Fruit fly (Drosophila melanogaster) whole organism, embryonic: Measurements from ENCODE around the gene CG9395.

Experiments used
- Adf1 ChIP-seq: fragments of 200-800 bp; sonication (Bioruptor generic); IDR thresholded peaks from 2 replicates; pipeline ENCODE4 v1.3.6; 2022; ENCODE audit warnings: missing biosample characterization, missing genetic modification characterization
- BEAF-32 ChIP-seq: fragments of 200-800 bp; sonication (Bioruptor generic); optimal IDR thresholded peaks from 3 replicates; lab custom pipeline; 2017; ENCODE audit warnings: missing biosample characterization, missing genetic modification characterization, mild to moderate bottlenecking, moderate library complexity, missing genetic modification reagents
- Bgb ChIP-seq: fragments of 200-800 bp; sonication (Bioruptor generic); IDR thresholded peaks from 2 replicates; pipeline ENCODE4 v1.3.6; 2022; ENCODE audit warnings: missing biosample characterization, missing genetic modification characterization; ENCODE audit not compliant: partially characterized antibody
- CG12104 ChIP-seq: fragments of 200-800 bp; sonication (Bioruptor generic); optimal IDR thresholded peaks from 3 replicates; lab custom pipeline; 2016; ENCODE audit warnings: missing biosample characterization, missing genetic modification characterization
- CG12299 ChIP-seq: fragments of 200-800 bp; sonication (Bioruptor generic); optimal IDR thresholded peaks from 2 replicates; lab custom pipeline; 2018; ENCODE audit warnings: missing biosample characterization, mild to moderate bottlenecking, missing genetic modification characterization
- CG14710 ChIP-seq: fragments of 200-800 bp; sonication (Bioruptor generic); optimal IDR thresholded peaks from 3 replicates; lab custom pipeline; 2019; ENCODE audit warnings: missing biosample characterization, mild to moderate bottlenecking, missing genetic modification characterization, moderate library complexity
- CG17328 ChIP-seq: fragments of 200-800 bp; sonication (Bioruptor generic); IDR thresholded peaks from 2 replicates; pipeline ENCODE4 v1.3.6; 2022; ENCODE audit warnings: missing biosample characterization, missing genetic modification characterization
- CG1832 ChIP-seq: fragments of 200-800 bp; sonication (Bioruptor generic); optimal IDR thresholded peaks from 2 replicates; lab custom pipeline; 2017; ENCODE audit warnings: missing biosample characterization, mild to moderate bottlenecking, missing genetic modification characterization, inconsistent platforms
- CG2116 ChIP-seq: fragments of 200-800 bp; sonication (Bioruptor generic); optimal IDR thresholded peaks from 3 replicates; lab custom pipeline; 2018; ENCODE audit warnings: missing biosample characterization, mild to moderate bottlenecking, missing genetic modification characterization
- CG2129 ChIP-seq: fragments of 200-800 bp; sonication (Bioruptor generic); IDR thresholded peaks from 2 replicates; pipeline ENCODE4 v1.3.6; 2022; ENCODE audit warnings: missing biosample characterization, missing genetic modification characterization; ENCODE audit not compliant: partially characterized antibody
- CG30020 ChIP-seq: fragments of 200-800 bp; optimal IDR thresholded peaks from 2 replicates; lab custom pipeline; 2019; ENCODE audit warnings: missing biosample characterization, mild to moderate bottlenecking, missing genetic modification characterization, moderate library complexity
- CG31388 ChIP-seq: fragments of 200-800 bp; sonication (Bioruptor generic); optimal IDR thresholded peaks from 2 replicates; lab custom pipeline; 2016; ENCODE audit warnings: missing biosample characterization, missing genetic modification characterization
- CG33213 ChIP-seq: fragments of 200-800 bp; sonication (Bioruptor generic); optimal IDR thresholded peaks from 3 replicates; lab custom pipeline; 2016; ENCODE audit warnings: missing biosample characterization, missing genetic modification characterization
- CG4282 ChIP-seq: fragments of 200-800 bp; sonication (Bioruptor generic); optimal IDR thresholded peaks from 2 replicates; lab custom pipeline; 2016; ENCODE audit warnings: missing biosample characterization, missing genetic modification characterization
- CG4360 ChIP-seq: fragments of 200-800 bp; sonication (Bioruptor generic); IDR thresholded peaks from 2 replicates; pipeline ENCODE4 v1.3.6; 2022; ENCODE audit warnings: missing biosample characterization, missing genetic modification characterization
- CG6683 ChIP-seq: fragments of 200-800 bp; sonication (Bioruptor generic); optimal IDR thresholded peaks from 2 replicates; lab custom pipeline; 2017; ENCODE audit warnings: missing biosample characterization, mild to moderate bottlenecking, missing genetic modification characterization, missing genetic modification reagents
- CG7271 ChIP-seq: fragments of 200-800 bp; sonication (Bioruptor generic); optimal IDR thresholded peaks from 2 replicates; lab custom pipeline; 2018; ENCODE audit warnings: missing biosample characterization, mild to moderate bottlenecking, missing genetic modification characterization, moderate library complexity
- CG7745 ChIP-seq: fragments of 200-800 bp; sonication (Bioruptor generic); optimal IDR thresholded peaks from 2 replicates; lab custom pipeline; 2018; ENCODE audit warnings: missing biosample characterization, mild to moderate bottlenecking, missing genetic modification characterization, moderate library complexity
- CG7987 ChIP-seq: fragments of 200-800 bp; sonication (Bioruptor generic); optimal IDR thresholded peaks from 2 replicates; lab custom pipeline; 2018; ENCODE audit warnings: missing biosample characterization, mild to moderate bottlenecking, missing genetic modification characterization, moderate library complexity
- CG8290 ChIP-seq, 3 experiments: fragments of 200-800 bp; sonication (Bioruptor generic); optimal IDR thresholded peaks; 2 replicates each; lab custom pipeline; 2016 to 2019; ENCODE audit warnings: missing biosample characterization in 3 of 3, missing genetic modification characterization in 3 of 3, mild to moderate bottlenecking in 2 of 3, moderate library complexity in 1 of 3
- GATAe ChIP-seq: fragments of 200-800 bp; sonication (Bioruptor generic); conservative IDR thresholded peaks from 2 replicates; pipeline ENCODE4 v1.3.6; 2022; ENCODE audit warnings: missing biosample characterization, missing genetic modification characterization
- Hmx ChIP-seq: fragments of 200-800 bp; sonication (Bioruptor generic); optimal IDR thresholded peaks from 2 replicates; lab custom pipeline; 2016; ENCODE audit warnings: missing biosample characterization, missing genetic modification characterization
- Kr ChIP-seq: fragments of 200-800 bp; sonication (Bioruptor generic); optimal IDR thresholded peaks from 2 replicates; lab custom pipeline; 2017; ENCODE audit warnings: missing biosample characterization, mild to moderate bottlenecking, missing genetic modification characterization
- PHDP ChIP-seq: fragments of 200-800 bp; sonication (Bioruptor generic); optimal IDR thresholded peaks from 3 replicates; lab custom pipeline; 2018; ENCODE audit warnings: missing biosample characterization, mild to moderate bottlenecking, missing genetic modification characterization, moderate library complexity
- Pdp1 ChIP-seq, 2 experiments: fragments of 200-800 bp; sonication (Bioruptor generic); optimal IDR thresholded peaks; 3 replicates each; lab custom pipeline; 2016; ENCODE audit warnings: missing biosample characterization in 2 of 2, missing genetic modification characterization in 2 of 2, mild to moderate bottlenecking in 1 of 2, moderate library complexity in 1 of 2
- Ssrp ChIP-seq: fragments of 200-800 bp; sonication (Bioruptor generic); optimal IDR thresholded peaks from 2 replicates; lab custom pipeline; 2018; ENCODE audit warnings: missing biosample characterization, mild to moderate bottlenecking, missing genetic modification characterization, moderate library complexity
- Xbp1 ChIP-seq: fragments of 200-800 bp; sonication (Bioruptor generic); optimal IDR thresholded peaks from 3 replicates; lab custom pipeline; 2016; ENCODE audit warnings: missing biosample characterization, mild to moderate bottlenecking, missing genetic modification characterization
- br ChIP-seq: fragments of >200 bp; optimal IDR thresholded peaks from 2 replicates; lab custom pipeline; 2017
- btn ChIP-seq: fragments of 200-800 bp; sonication (Bioruptor generic); optimal IDR thresholded peaks from 2 replicates; lab custom pipeline; 2016; ENCODE audit warnings: missing biosample characterization, missing genetic modification characterization
- dati ChIP-seq: fragments of 200-800 bp; sonication (Bioruptor generic); IDR thresholded peaks from 2 replicates; pipeline ENCODE4 v1.3.6; 2022; ENCODE audit warnings: missing biosample characterization, missing genetic modification characterization
- dmrt99B ChIP-seq: fragments of 200-800 bp; sonication (Bioruptor generic); optimal IDR thresholded peaks from 2 replicates; lab custom pipeline; 2018; ENCODE audit warnings: missing biosample characterization, mild to moderate bottlenecking, missing genetic modification characterization, moderate library complexity
- dpn ChIP-seq, 2 experiments: fragments of 200-800 bp; sonication (Bioruptor generic); optimal IDR thresholded peaks; 3 replicates each; lab custom pipeline; 2016; ENCODE audit warnings: missing biosample characterization in 2 of 2, missing genetic modification characterization in 2 of 2
- ems ChIP-seq: fragments of 200-800 bp; sonication (Bioruptor generic); optimal IDR thresholded peaks from 3 replicates; lab custom pipeline; 2016; ENCODE audit warnings: missing biosample characterization, missing genetic modification characterization
- fd64A ChIP-seq: fragments of 200-800 bp; sonication (Bioruptor generic); optimal IDR thresholded peaks from 3 replicates; lab custom pipeline; 2018; ENCODE audit warnings: missing biosample characterization, mild to moderate bottlenecking, missing genetic modification characterization
- gem ChIP-seq: fragments of 200-800 bp; sonication (Bioruptor generic); optimal IDR thresholded peaks from 2 replicates; lab custom pipeline; 2019; ENCODE audit warnings: missing biosample characterization, mild to moderate bottlenecking, missing genetic modification characterization, moderate library complexity
- gfzf ChIP-seq: fragments of 200-800 bp; sonication (Bioruptor generic); optimal IDR thresholded peaks from 2 replicates; lab custom pipeline; 2016; ENCODE audit warnings: missing biosample characterization, mild to moderate bottlenecking, missing genetic modification characterization, moderate library complexity
- gt ChIP-seq: fragments of 200-800 bp; sonication (Bioruptor generic); IDR thresholded peaks from 2 replicates; pipeline ENCODE4 v1.3.6; 2022; ENCODE audit warnings: missing biosample characterization, missing genetic modification characterization
- hth ChIP-seq: fragments of >200 bp; optimal IDR thresholded peaks from 2 replicates; lab custom pipeline; 2017; ENCODE audit warnings: inconsistent platforms
- inv ChIP-seq: fragments of 200-800 bp; sonication (Bioruptor generic); IDR thresholded peaks from 2 replicates; pipeline ENCODE4 v1.3.6; 2022; ENCODE audit warnings: missing biosample characterization, missing genetic modification characterization; ENCODE audit not compliant: partially characterized antibody
- jing ChIP-seq: fragments of 200-800 bp; sonication (Bioruptor generic); optimal IDR thresholded peaks from 2 replicates; lab custom pipeline; 2018; ENCODE audit warnings: missing biosample characterization, mild to moderate bottlenecking, missing genetic modification characterization
- kah ChIP-seq: fragments of 200-800 bp; sonication (Bioruptor generic); optimal IDR thresholded peaks from 2 replicates; lab custom pipeline; 2018; ENCODE audit warnings: missing biosample characterization, mild to moderate bottlenecking, missing genetic modification characterization
- luna ChIP-seq: fragments of 200-800 bp; sonication (Bioruptor generic); optimal IDR thresholded peaks from 2 replicates; lab custom pipeline; 2016; ENCODE audit warnings: missing biosample characterization, missing genetic modification characterization
- mam ChIP-seq: fragments of 200-800 bp; sonication (Bioruptor generic); optimal IDR thresholded peaks from 3 replicates; lab custom pipeline; 2016; ENCODE audit warnings: missing biosample characterization, missing genetic modification characterization
- mld ChIP-seq: fragments of 200-800 bp; sonication (Bioruptor generic); IDR thresholded peaks from 3 replicates; pipeline ENCODE4 v1.3.6; 2022; ENCODE audit warnings: missing biosample characterization, missing genetic modification characterization; ENCODE audit not compliant: partially characterized antibody
- salm ChIP-seq: fragments of 200-800 bp; sonication (Bioruptor generic); optimal IDR thresholded peaks from 2 replicates; lab custom pipeline; 2018; ENCODE audit warnings: missing biosample characterization, mild to moderate bottlenecking, missing genetic modification characterization
- sisA ChIP-seq: fragments of 200-800 bp; sonication (Bioruptor generic); IDR thresholded peaks from 2 replicates; pipeline ENCODE4 v1.3.6; 2022; ENCODE audit warnings: missing biosample characterization, missing genetic modification characterization
- slou ChIP-seq: fragments of 200-800 bp; sonication (Bioruptor generic); optimal IDR thresholded peaks from 3 replicates; lab custom pipeline; 2016; ENCODE audit warnings: missing biosample characterization, missing genetic modification characterization
- unc-4 ChIP-seq: fragments of 200-800 bp; sonication (Bioruptor generic); IDR thresholded peaks from 2 replicates; pipeline ENCODE4 v1.3.6; 2022; ENCODE audit warnings: missing biosample characterization, missing genetic modification characterization; ENCODE audit not compliant: partially characterized antibody
- zfh2 ChIP-seq: fragments of 200-800 bp; sonication (Bioruptor generic); optimal IDR thresholded peaks from 2 replicates; lab custom pipeline; 2016; ENCODE audit warnings: missing biosample characterization, missing genetic modification characterization

CG9395 gene

DNA sequence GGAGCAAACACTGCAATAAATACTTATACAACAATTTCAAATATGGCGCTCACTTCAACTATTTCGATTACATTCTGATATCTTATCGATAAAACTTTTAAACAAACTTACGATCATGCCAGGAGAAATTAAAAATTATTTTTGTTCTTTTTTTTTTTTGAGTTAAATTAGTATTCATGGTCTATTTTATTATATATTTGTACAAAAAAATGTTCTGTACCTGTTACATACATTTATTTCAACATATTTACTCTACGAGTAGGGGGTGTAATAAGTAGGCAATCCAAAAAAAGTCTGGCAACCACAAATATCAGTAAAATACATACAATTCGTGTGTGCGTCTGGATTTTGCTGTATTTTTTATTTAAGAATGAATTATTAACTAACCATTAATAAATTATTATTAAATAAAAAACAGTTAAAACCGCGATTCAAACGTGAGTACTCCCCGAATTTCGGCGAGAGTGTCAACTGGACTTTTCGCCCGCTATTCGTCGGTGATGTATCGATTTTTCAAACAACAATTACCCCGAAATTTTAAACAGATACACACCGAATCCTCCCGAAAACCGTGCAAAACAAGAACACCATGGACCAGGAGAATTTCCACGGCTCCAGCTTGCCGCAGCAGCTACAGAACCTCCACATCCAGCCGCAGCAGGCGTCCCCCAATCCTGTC lies 27.6 kb upstream of the CG9395 start, which contains the start of gene loqs (continued):
- TF ChIP-seq CG7987 = no peak
- no peak for TF ChIP-seq kah (GFP tag; lab: Kevin White, UChicago)
- TF ChIP-seq CG2129 = no peak
- 0 out of 2 replicates have a peak, but pooled peaks have one; percentile 6 for TF ChIP-seq Bgb
- TF ChIP-seq sisA (GFP tag; lab: Robert Waterston, UW) = no peak
- no peak for TF ChIP-seq Adf1 (GFP tag; lab: Robert Waterston, UW)
- TF ChIP-seq Ssrp (tag; lab: Kevin White, UChicago) = no peak
- no peak for TF ChIP-seq fd64A (GFP tag; lab: Kevin White, UChicago)
- no peak for TF ChIP-seq gt (GFP tag; lab: Robert Waterston, UW)
- no peak for TF ChIP-seq mld (GFP tag; lab: Robert Waterston, UW)
- TF ChIP-seq CG6683 = no peak
- TF ChIP-seq dmrt99B = no peak
- TF ChIP-seq CG4360 (GFP tag; lab: Robert Waterston, UW) = no peak
- TF ChIP-seq CG31388 (GFP tag; lab: Kevin White, UChicago) = no peak
- TF ChIP-seq dpn (GFP tag; optimal IDR thresholded peaks at IDR 0.05; lab: Kevin White, UChicago) = no peak
- TF ChIP-seq CG12299 = no peak
- no peak for TF ChIP-seq br (lab: Kevin White, UChicago)
- TF ChIP-seq CG8290 (GFP tag; optimal IDR thresholded peaks at IDR 0.05; lab: Kevin White, UChicago) = peak; percentile 52
- no peak for TF ChIP-seq CG8290 (tag; optimal IDR thresholded peaks at IDR 0.05; lab: Kevin White, UChicago)
- no peak for TF ChIP-seq zfh2 (GFP tag; lab: Kevin White, UChicago)
- TF ChIP-seq CG7745 (tag; lab: Kevin White, UChicago) = no peak
- no peak for TF ChIP-seq GATAe (GFP tag; lab: Robert Waterston, UW)
- TF ChIP-seq CG2116 (GFP tag; lab: Kevin White, UChicago) = peak; percentile 83
- TF ChIP-seq luna (GFP tag; lab: Kevin White, UChicago) = no peak
- TF ChIP-seq CG14710 (tag; lab: Kevin White, UChicago) = peak; percentile 62
- peak; percentile 50 for TF ChIP-seq gem (tag; lab: Kevin White, UChicago)
- no peak for TF ChIP-seq dati (GFP tag; lab: Robert Waterston, UW)
- TF ChIP-seq salm (tag; lab: Kevin White, UChicago) = no peak
- no peak for TF ChIP-seq Kr (GFP tag; lab: Kevin White, UChicago)
- TF ChIP-seq CG17328 (GFP tag; lab: Robert Waterston, UW) = no peak
- TF ChIP-seq CG1832 (GFP tag; lab: Kevin White, UChicago) = no peak
- TF ChIP-seq gfzf = no peak
- peak; percentile 38 for TF ChIP-seq PHDP (tag; lab: Kevin White, UChicago)
- no peak for TF ChIP-seq CG4282 (GFP tag; lab: Kevin White, UChicago)
- TF ChIP-seq jing = no peak
- peak; percentile 8 for TF ChIP-seq Xbp1 (GFP tag; lab: Kevin White, UChicago)
- TF ChIP-seq CG30020 (tag; lab: Kevin White, UChicago) = peak; percentile 55
- TF ChIP-seq hth (lab: Kevin White, UChicago) = no peak
- peak; percentile 50; the same call in 1 of the 2 replicates for TF ChIP-seq unc-4 (GFP tag; lab: Robert Waterston, UW)
- TF ChIP-seq mam (GFP tag; lab: Kevin White, UChicago) = no peak
- TF ChIP-seq Hmx (GFP tag; lab: Kevin White, UChicago) = no peak
- TF ChIP-seq BEAF-32 (GFP tag; lab: Kevin White, UChicago) = peak; percentile 45
- no peak for TF ChIP-seq slou
- no peak for TF ChIP-seq CG12104 (GFP tag; lab: Kevin White, UChicago)
- no peak for TF ChIP-seq CG7271 (tag; lab: Kevin White, UChicago)
- TF ChIP-seq CG33213 = no peak
- no peak for TF ChIP-seq inv (GFP tag; lab: Robert Waterston, UW)
- TF ChIP-seq ems = no peak
- TF ChIP-seq Pdp1 (GFP tag; optimal IDR thresholded peaks at IDR 0.05; lab: Kevin White, UChicago) = peak in 1 of 2 experiments; percentile 36
- TF ChIP-seq btn (GFP tag; lab: Kevin White, UChicago) = no peak
